Worm (Caenorhabditis elegans): ENCODE measurements around the gene wdr-60.
"Not testable (repeated sequence)": the region's sequence is repeated elsewhere in the genome, so short reads cannot be mapped to it uniquely, and the experiment has no call there.

- peak; percentile 81 for TF ChIP-seq him-1 (tag; optimal IDR thresholded peaks at IDR 0.05)
- TF ChIP-seq W03F9.2 (tag; optimal IDR thresholded peaks at IDR 0.05) = not testable (repeated sequence)
Observed at ce11 chrIII:5031375-5031836, 44.4 kb downstream of the wdr-60 start.

Data from whole organism, L4/young adult.